Worm (Caenorhabditis elegans) whole organism, young adult: ENCODE data around the gene cox-18.

Source experiments
- B0035.1 ChIP-seq: sonication (generic microtip); optimal IDR thresholded peaks from 2 replicates; lab custom pipeline; 2016; ENCODE audit warnings: missing genetic modification characterization, mild to moderate bottlenecking, missing compliant biosample characterization, missing genotype, missing genetic modification reagents
- C17E4.6 ChIP-seq: fragments of 200-800 bp; sonication (Bioruptor generic); IDR thresholded peaks from 2 replicates; pipeline ENCODE4 v1.3.6; 2022; ENCODE audit warnings: missing genetic modification reagents, missing genetic modification characterization, missing compliant biosample characterization
- F10E7.11 ChIP-seq: sonication (generic microtip); optimal IDR thresholded peaks from 2 replicates; lab custom pipeline; 2017; ENCODE audit warnings: mild to moderate bottlenecking, missing genetic modification characterization, moderate library complexity, missing compliant biosample characterization
- F23B12.7 ChIP-seq: sonication (generic microtip); optimal IDR thresholded peaks from 2 replicates; lab custom pipeline; 2017; ENCODE audit warnings: missing genetic modification characterization, mild to moderate bottlenecking, missing compliant biosample characterization, antibody characterized with exemption, moderate library complexity; ENCODE audit not compliant: insufficient read depth
- F39B2.1 ChIP-seq: fragments of 200-800 bp; sonication (Bioruptor generic); IDR thresholded peaks from 2 replicates; pipeline ENCODE4 v1.3.6; 2022; ENCODE audit warnings: missing genetic modification reagents, missing genetic modification characterization, missing compliant biosample characterization
- F57C9.4 ChIP-seq: sonication (generic microtip); optimal IDR thresholded peaks from 2 replicates; lab custom pipeline; 2017; ENCODE audit warnings: mild to moderate bottlenecking, missing genetic modification characterization, missing compliant biosample characterization
- Y53G8AR.9 ChIP-seq: fragments of 200-800 bp; sonication (Bioruptor generic); conservative IDR thresholded peaks from 2 replicates; pipeline ENCODE4 v1.3.6; 2022; ENCODE audit warnings: missing genetic modification reagents, missing genetic modification characterization, missing compliant biosample characterization
- Y56A3A.18 ChIP-seq: fragments of 200-800 bp; sonication (Bioruptor generic); IDR thresholded peaks from 2 replicates; pipeline ENCODE4 v1.3.6; 2022; ENCODE audit warnings: missing genetic modification reagents, missing genetic modification characterization, missing compliant biosample characterization
- Y67H2A.10 ChIP-seq: fragments of 200-800 bp; sonication (Bioruptor generic); conservative IDR thresholded peaks from 2 replicates; pipeline ENCODE4 v1.3.6; 2022; ENCODE audit warnings: missing genetic modification reagents, missing genetic modification characterization, missing compliant biosample characterization
- Y95B8A.8 ChIP-seq: fragments of 200-800 bp; sonication (Bioruptor generic); IDR thresholded peaks from 2 replicates; pipeline ENCODE4 v1.3.6; 2022; ENCODE audit warnings: missing genetic modification reagents, missing genetic modification characterization, missing compliant biosample characterization
- atf-7 ChIP-seq: sonication (generic microtip); optimal IDR thresholded peaks from 2 replicates; lab custom pipeline; 2017; ENCODE audit warnings: mild to moderate bottlenecking, missing genetic modification characterization, missing compliant biosample characterization
- attf-5 ChIP-seq: fragments of 200-800 bp; sonication (Bioruptor generic); optimal IDR thresholded peaks from 2 replicates; lab custom pipeline; 2018; ENCODE audit warnings: mild to moderate bottlenecking, missing genetic modification characterization, missing compliant biosample characterization
- bed-2 ChIP-seq: fragments of 200-800 bp; sonication (Bioruptor generic); IDR thresholded peaks from 2 replicates; pipeline ENCODE4 v1.3.6; 2022; ENCODE audit warnings: missing genetic modification reagents, missing genetic modification characterization, missing compliant biosample characterization
- ccch-3 ChIP-seq: fragments of 200-800 bp; sonication (Bioruptor generic); optimal IDR thresholded peaks from 2 replicates; lab custom pipeline; 2018; ENCODE audit warnings: mild to moderate bottlenecking, missing genetic modification characterization, missing compliant biosample characterization
- cebp-1 ChIP-seq, 2 experiments: fragments of 200-800 bp in 1 of 2; sonication (Bioruptor generic) in 1 of 2; sonication (generic microtip) in 1 of 2; IDR thresholded peaks in 1 of 2; optimal IDR thresholded peaks in 1 of 2; 2 replicates each; pipeline versions ENCODE4 v1.3.6 to Lab custom; 2017 to 2022; ENCODE audit warnings: missing compliant biosample characterization in 2 of 2, missing genetic modification characterization in 2 of 2, mild to moderate bottlenecking in 1 of 2, missing genetic modification reagents in 1 of 2, moderate library complexity in 1 of 2
- ceh-58 ChIP-seq: fragments of 200-800 bp; sonication (Bioruptor generic); IDR thresholded peaks from 2 replicates; pipeline ENCODE4 v1.3.6; 2022; ENCODE audit warnings: missing genetic modification characterization, missing compliant biosample characterization
- chd-7 ChIP-seq: sonication (generic microtip); optimal IDR thresholded peaks from 2 replicates; lab custom pipeline; 2016; ENCODE audit warnings: mild to moderate bottlenecking, missing genetic modification characterization, moderate library complexity, missing compliant biosample characterization
- die-1 ChIP-seq: sonication (generic microtip); optimal IDR thresholded peaks from 2 replicates; lab custom pipeline; 2016; ENCODE audit warnings: missing genotype, mild to moderate bottlenecking, missing genetic modification characterization, missing compliant biosample characterization
- dox-1 ChIP-seq: fragments of 200-800 bp; sonication (Bioruptor generic); IDR thresholded peaks from 2 replicates; pipeline ENCODE4 v1.3.6; 2022; ENCODE audit warnings: missing genetic modification reagents, missing genetic modification characterization, missing compliant biosample characterization
- egl-18 ChIP-seq: fragments of 200-800 bp; sonication (Bioruptor generic); IDR thresholded peaks from 2 replicates; pipeline ENCODE4 v1.3.6; 2022; ENCODE audit warnings: missing genetic modification reagents, missing genetic modification characterization, missing compliant biosample characterization
- egrh-3 ChIP-seq: fragments of 200-800 bp; sonication (Bioruptor generic); IDR thresholded peaks from 2 replicates; pipeline ENCODE4 v1.3.6; 2022; ENCODE audit warnings: missing genetic modification reagents, missing genetic modification characterization, missing compliant biosample characterization
- ekl-4 ChIP-seq: fragments of 200-800 bp; sonication (Bioruptor generic); IDR thresholded peaks from 2 replicates; pipeline ENCODE4 v1.3.6; 2022; ENCODE audit warnings: missing genetic modification reagents, missing genetic modification characterization, missing compliant biosample characterization
- hlh-26 ChIP-seq: fragments of 200-800 bp; sonication (Bioruptor generic); conservative IDR thresholded peaks from 2 replicates; pipeline ENCODE4 v1.3.6; 2022; ENCODE audit warnings: missing genetic modification reagents, missing genetic modification characterization, missing compliant biosample characterization
- hsf-1 ChIP-seq: fragments of 200-800 bp; sonication (Bioruptor generic); IDR thresholded peaks from 2 replicates; pipeline ENCODE4 v1.3.6; 2022; ENCODE audit warnings: missing genetic modification reagents, missing genetic modification characterization, missing compliant biosample characterization
- let-526 ChIP-seq: fragments of 200-800 bp; sonication (Bioruptor generic); IDR thresholded peaks from 2 replicates; pipeline ENCODE4 v1.3.6; 2022; ENCODE audit warnings: missing genetic modification reagents, missing genetic modification characterization, missing compliant biosample characterization
- lin-26 ChIP-seq: fragments of 200-800 bp; sonication (Bioruptor generic); IDR thresholded peaks from 2 replicates; pipeline ENCODE4 v1.3.6; 2022; ENCODE audit warnings: missing genetic modification reagents, missing genetic modification characterization, missing compliant biosample characterization
- lin-35 ChIP-seq, 3 experiments: fragments of 150-350 bp in 2 of 3; sonication (generic microtip) in 1 of 3; optimal IDR thresholded peaks; 2 replicates each; lab custom pipeline; 2014 to 2018; ENCODE audit warnings: missing biosample characterization in 3 of 3, missing genetic modification characterization in 3 of 3, missing genetic modification reagents in 3 of 3
- lsl-1 ChIP-seq: fragments of 200-800 bp; sonication (Bioruptor generic); optimal IDR thresholded peaks from 2 replicates; lab custom pipeline; 2018; ENCODE audit warnings: mild to moderate bottlenecking, missing genetic modification characterization, moderate library complexity, missing compliant biosample characterization
- madf-6 ChIP-seq: fragments of 200-800 bp; sonication (Bioruptor generic); IDR thresholded peaks from 2 replicates; pipeline ENCODE4 v1.3.6; 2022; ENCODE audit warnings: missing genetic modification reagents, missing genetic modification characterization, missing compliant biosample characterization
- mel-28 ChIP-seq: sonication (generic microtip); optimal IDR thresholded peaks from 2 replicates; lab custom pipeline; 2016; ENCODE audit warnings: borderline replicate concordance, mild to moderate bottlenecking, missing genetic modification characterization, missing compliant biosample characterization
- mes-4 ChIP-seq: sonication (generic microtip); optimal IDR thresholded peaks from 2 replicates; lab custom pipeline; 2016; ENCODE audit warnings: missing genotype, missing genetic modification characterization, missing compliant biosample characterization
- mxl-1 ChIP-seq: sonication (generic microtip); optimal IDR thresholded peaks from 2 replicates; lab custom pipeline; 2016; ENCODE audit warnings: missing genetic modification characterization, missing compliant biosample characterization
- nhr-120 ChIP-seq: fragments of 200-800 bp; sonication (Bioruptor generic); IDR thresholded peaks from 2 replicates; pipeline ENCODE4 v1.3.6; 2022; ENCODE audit warnings: missing genetic modification characterization, missing compliant biosample characterization
- nhr-27 ChIP-seq: fragments of 200-800 bp; sonication (Bioruptor generic); optimal IDR thresholded peaks from 2 replicates; lab custom pipeline; 2018; ENCODE audit warnings: mild to moderate bottlenecking, missing genetic modification characterization, moderate library complexity, missing compliant biosample characterization
- nhr-90 ChIP-seq: sonication (generic microtip); optimal IDR thresholded peaks from 2 replicates; lab custom pipeline; 2016; ENCODE audit warnings: missing genotype, mild to moderate bottlenecking, missing genetic modification characterization, missing compliant biosample characterization
- sea-2 ChIP-seq: fragments of 200-800 bp; sonication (Bioruptor generic); IDR thresholded peaks from 2 replicates; pipeline ENCODE4 v1.3.6; 2022; ENCODE audit warnings: missing genetic modification characterization, missing compliant biosample characterization
- sptf-2 ChIP-seq: fragments of 200-800 bp; sonication (Bioruptor generic); optimal IDR thresholded peaks from 2 replicates; lab custom pipeline; 2018; ENCODE audit warnings: mild to moderate bottlenecking, missing genetic modification characterization, missing compliant biosample characterization
- unc-130 ChIP-seq: sonication (generic microtip); optimal IDR thresholded peaks from 2 replicates; lab custom pipeline; 2016; ENCODE audit warnings: missing genetic modification reagents, missing genetic modification characterization, missing compliant biosample characterization
- unc-62 ChIP-seq: fragments of 150-350 bp; optimal IDR thresholded peaks from 2 replicates; lab custom pipeline; 2014; ENCODE audit warnings: missing biosample characterization, missing genetic modification reagents, missing genetic modification characterization
- zfh-2 ChIP-seq: fragments of 200-800 bp; sonication (Bioruptor generic); conservative IDR thresholded peaks from 2 replicates; pipeline ENCODE4 v1.3.6; 2022; ENCODE audit warnings: missing genetic modification reagents, missing genetic modification characterization, missing compliant biosample characterization
- ztf-22 ChIP-seq: fragments of 200-800 bp; sonication (Bioruptor generic); optimal IDR thresholded peaks from 2 replicates; lab custom pipeline; 2018; ENCODE audit warnings: mild to moderate bottlenecking, missing genetic modification characterization, moderate library complexity, missing compliant biosample characterization

cox-18 gene

ce11 chrIV:1110999-1111398, 13.7 kb downstream of the cox-18 start:
- TF ChIP-seq C17E4.6 (no peak), F10E7.11 (tag; lab: Kevin White, UChicago) (no peak), F57C9.4 (tag; lab: Kevin White, UChicago) (no peak), madf-6 (GFP tag; lab: Robert Waterston, UW) (no peak), hlh-26 (GFP tag; lab: Robert Waterston, UW) (no peak), nhr-27 (tag; lab: Kevin White, UChicago) (no peak), Y95B8A.8 (GFP tag; lab: Robert Waterston, UW) (no peak), die-1 (tag; lab: Kevin White, UChicago) (no peak), Y67H2A.10 (GFP tag; lab: Robert Waterston, UW) (no peak), attf-5 (GFP tag; lab: Kevin White, UChicago) (no peak), unc-62 (no peak)

ce11 chrIV:1113638-1114037, 16.4 kb downstream of the cox-18 start, which contains the start of gene srx-14:
Gene srx-14 (minus strand): TSS chrIV:1113738.
- no peak for TF ChIP-seq egrh-3 (GFP tag; lab: Robert Waterston, UW)

- TF ChIP-seq atf-7 (tag; lab: Kevin White, UChicago), result no peak
- no peak for TF ChIP-seq sea-2 (GFP tag; lab: Robert Waterston, UW)
- TF ChIP-seq chd-7 (tag; lab: Kevin White, UChicago), result no peak
- TF ChIP-seq nhr-120 (GFP tag; lab: Robert Waterston, UW), result no peak
- TF ChIP-seq lsl-1 (GFP tag; lab: Kevin White, UChicago), result no peak
- TF ChIP-seq Y67H2A.10 (GFP tag; lab: Robert Waterston, UW), result no peak
- TF ChIP-seq F57C9.4 (tag; lab: Kevin White, UChicago), result no peak
- no peak for TF ChIP-seq egl-18 (GFP tag; lab: Robert Waterston, UW)
- TF ChIP-seq mes-4 (tag; lab: Kevin White, UChicago), result no peak
These were observed 21.3 kb downstream of the cox-18 start, which contains the start of gene srx-13 for ce11 chrIV:1118566-1118965. Gene srx-13 (minus strand): TSS chrIV:1118666.

- TF ChIP-seq unc-130 (GFP tag; lab: Kevin White, UChicago) (no peak), Y53G8AR.9 (GFP tag; lab: Robert Waterston, UW) (0 out of 2 replicates have a peak, but pooled peaks have one; percentile 15), cebp-1 (GFP tag; IDR thresholded peaks at IDR 0.05; lab: Robert Waterston, UW) (0 out of 2 replicates have a peak, but pooled peaks have one; percentile 32), cebp-1 (tag; optimal IDR thresholded peaks at IDR 0.05; lab: Kevin White, UChicago) (no peak), F39B2.1 (GFP tag; lab: Robert Waterston, UW) (0 out of 2 replicates have a peak, but pooled peaks have one; percentile 5), hsf-1 (GFP tag; lab: Robert Waterston, UW) (0 out of 2 replicates have a peak, but pooled peaks have one; percentile 18), ztf-22 (no peak)
These were observed 23.6 kb downstream of the cox-18 start for ce11 chrIV:1120865-1121264.

- TF ChIP-seq ekl-4 (GFP tag; lab: Robert Waterston, UW), result no peak
- peak; percentile 25 for TF ChIP-seq F10E7.11 (tag; lab: Kevin White, UChicago)
- TF ChIP-seq Y56A3A.18, result no peak
- TF ChIP-seq bed-2, result no peak
- TF ChIP-seq let-526 (GFP tag; lab: Robert Waterston, UW), result no peak
- TF ChIP-seq hlh-26 (GFP tag; lab: Robert Waterston, UW), result no peak
- no peak for TF ChIP-seq lsl-1 (GFP tag; lab: Kevin White, UChicago)
- no peak for TF ChIP-seq ccch-3 (GFP tag; lab: Kevin White, UChicago)
- TF ChIP-seq B0035.1 (tag; lab: Kevin White, UChicago), result no peak
- TF ChIP-seq egrh-3 (GFP tag; lab: Robert Waterston, UW), result peak; percentile 85
- TF ChIP-seq zfh-2, result peak; percentile 96
- no peak for TF ChIP-seq lin-26
- no peak for TF ChIP-seq mel-28 (tag; lab: Kevin White, UChicago)
- no peak for TF ChIP-seq lin-35 (GFP tag; optimal IDR thresholded peaks at IDR 0.05; lab: Kevin White, UChicago)
- TF ChIP-seq atf-7 (tag; lab: Kevin White, UChicago), result peak; percentile 15
- no peak for TF ChIP-seq F23B12.7 (tag; lab: Kevin White, UChicago)
- no peak for TF ChIP-seq dox-1
- TF ChIP-seq mxl-1 (tag; lab: Kevin White, UChicago), result no peak
- no peak for TF ChIP-seq ceh-58
- TF ChIP-seq sptf-2, result no peak
- TF ChIP-seq nhr-90, result no peak
These were observed 24.3 kb downstream of the cox-18 start for ce11 chrIV:1121511-1121910.
